Worm (Caenorhabditis elegans): Measurements from ENCODE around the gene trpp-5.

The trpp-5 gene

ce11 chrII:12222524-12222923 is 20.3 kb upstream of the trpp-5 start (continued):
- TF ChIP-seq dox-1 (GFP tag; IDR thresholded peaks at IDR 0.05) (peak; percentile 75), egrh-3 (GFP tag; IDR thresholded peaks at IDR 0.05) (peak; percentile 73), cebp-1 (GFP tag; IDR thresholded peaks at IDR 0.05) (no peak), cebp-1 (tag; optimal IDR thresholded peaks at IDR 0.05) (peak; percentile 76), nfya-2 (GFP tag; IDR thresholded peaks at IDR 0.05) (no peak), madf-8 (GFP tag; conservative IDR thresholded peaks at IDR 0.05) (no peak), snpc-1.3 (tag; optimal IDR thresholded peaks at IDR 0.05; ENCODE audit: insufficient read depth) (no peak), Y53G8AR.9 (GFP tag; conservative IDR thresholded peaks at IDR 0.05) (0 out of 2 replicates have a peak, but pooled peaks have one; percentile 14), ekl-4 (GFP tag; IDR thresholded peaks at IDR 0.05) (peak; percentile 79), K11D2.4 (GFP tag; IDR thresholded peaks at IDR 0.05) (peak; percentile 67; the same call in 1 of the 2 replicates), ztf-28 (GFP tag; IDR thresholded peaks at IDR 0.05) (no peak), snpc-3.4 (tag; optimal IDR thresholded peaks at IDR 0.05) (no peak), zfh-2 (GFP tag; conservative IDR thresholded peaks at IDR 0.05) (peak; percentile 98), F55B11.4 (tag; optimal IDR thresholded peaks at IDR 0.05; ENCODE audit: borderline replicate concordance, insufficient read depth) (no peak), lsy-27 (tag; optimal IDR thresholded peaks at IDR 0.05; ENCODE audit: borderline replicate concordance, insufficient read depth) (no peak), die-1 (tag; optimal IDR thresholded peaks at IDR 0.05) (peak; percentile 36), let-607 (tag; optimal IDR thresholded peaks at IDR 0.05) (no peak), hlh-26 (GFP tag; conservative IDR thresholded peaks at IDR 0.05) (no peak), madf-3 (GFP tag; IDR thresholded peaks at IDR 0.05) (no peak), ccch-3 (GFP tag; optimal IDR thresholded peaks at IDR 0.05) (no peak), ceh-91 (GFP tag; IDR thresholded peaks at IDR 0.05) (no peak), unc-62 (GFP tag; optimal IDR thresholded peaks at IDR 0.05) (no peak), unc-130 (GFP tag; optimal IDR thresholded peaks at IDR 0.05) (no peak), Y67H2A.10 (GFP tag; conservative IDR thresholded peaks at IDR 0.05) (no peak), nhr-120 (GFP tag; IDR thresholded peaks at IDR 0.05) (no peak), nfya-1 (tag; optimal IDR thresholded peaks at IDR 0.05; ENCODE audit: borderline replicate concordance, insufficient read depth) (no peak), fkh-3 (tag; optimal IDR thresholded peaks at IDR 0.05) (no peak), athp-1 (tag; optimal IDR thresholded peaks at IDR 0.05) (no peak), hsf-1 (GFP tag; IDR thresholded peaks at IDR 0.05) (no peak), lin-40 (tag; optimal IDR thresholded peaks at IDR 0.05) (peak; percentile 73)

DNA sequence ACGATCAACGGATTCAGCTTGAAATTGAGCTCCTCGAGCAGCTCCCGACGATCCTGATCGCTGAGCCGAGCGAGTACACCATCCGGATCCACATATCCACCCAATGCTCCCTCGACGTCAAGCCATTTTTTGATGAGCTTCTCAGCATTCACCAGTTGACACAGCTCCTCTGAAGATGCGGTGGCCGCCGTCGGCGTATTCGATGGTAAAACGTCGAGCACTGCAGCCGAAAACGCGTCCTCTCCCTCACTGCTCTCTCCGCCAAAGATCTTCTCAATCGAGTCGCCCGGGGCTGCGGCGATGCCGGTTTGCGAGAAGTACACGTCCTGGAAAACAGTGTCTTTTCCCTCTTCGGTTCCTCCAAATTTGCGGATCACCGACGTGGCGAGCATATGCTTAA is 12.4 kb upstream of the trpp-5 start:
- TF ChIP-seq ama-1 (optimal IDR thresholded peaks at IDR 0.05) (no peak), ama-1 (GFP tag; optimal IDR thresholded peaks at IDR 0.05) (no peak), egl-44 (GFP tag; IDR thresholded peaks at IDR 0.05) (0 out of 2 replicates have a peak, but pooled peaks have one; percentile 18), C06A6.2 (GFP tag; conservative IDR thresholded peaks at IDR 0.05) (no peak), zfh-2 (GFP tag; conservative IDR thresholded peaks at IDR 0.05) (peak; percentile 83), egrh-3 (GFP tag; IDR thresholded peaks at IDR 0.05) (peak; percentile 40; the same call in 1 of the 2 replicates)

DNA sequence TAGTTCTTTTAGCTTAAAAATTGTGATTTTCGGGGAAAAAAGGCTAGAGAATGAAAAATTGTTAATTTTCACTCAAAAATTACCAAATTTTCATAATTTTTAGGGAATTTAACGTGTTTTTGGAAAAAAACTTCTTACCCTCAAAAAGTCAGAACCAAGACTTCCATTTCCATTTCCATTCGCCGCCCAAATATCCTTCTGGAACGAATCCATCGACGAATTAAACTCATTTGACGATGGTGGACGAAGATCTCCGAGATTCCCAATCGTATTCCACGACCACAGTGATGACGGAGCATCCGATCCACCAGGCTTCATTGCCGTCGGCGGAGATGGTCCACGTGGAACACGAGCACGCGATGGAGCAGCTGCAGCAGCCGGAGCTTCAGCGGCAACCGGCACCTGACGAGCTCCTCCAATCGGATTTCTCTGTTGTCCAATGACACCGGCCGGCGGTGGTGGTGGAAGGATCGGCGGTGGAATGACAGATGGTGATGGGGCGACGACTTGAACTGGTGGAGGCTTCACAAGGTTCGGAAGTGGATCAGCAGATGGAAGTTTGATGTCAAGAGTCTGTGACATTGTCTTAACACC is 9.6 kb upstream of the trpp-5 start:
- TF ChIP-seq B0336.3 (GFP tag; IDR thresholded peaks at IDR 0.05) (0 out of 2 replicates have a peak, but pooled peaks have one; percentile 35), madf-8 (GFP tag; conservative IDR thresholded peaks at IDR 0.05) (no peak), nhr-90 (tag; optimal IDR thresholded peaks at IDR 0.05) (no peak), zfh-2 (GFP tag; conservative IDR thresholded peaks at IDR 0.05) (peak; percentile 92), F57A8.1 (GFP tag; optimal IDR thresholded peaks at IDR 0.05) (no peak), chd-7 (tag; optimal IDR thresholded peaks at IDR 0.05) (peak; percentile 32), Y53F4B.3 (GFP tag; IDR thresholded peaks at IDR 0.05) (no peak), B0035.1 (tag; optimal IDR thresholded peaks at IDR 0.05) (no peak), madf-6 (GFP tag; IDR thresholded peaks at IDR 0.05) (no peak), nhr-179 (tag; optimal IDR thresholded peaks at IDR 0.05) (no peak), lag-1 (GFP tag; IDR thresholded peaks at IDR 0.05) (no peak), lsl-1 (GFP tag; optimal IDR thresholded peaks at IDR 0.05) (no peak), rec-8 (tag; optimal IDR thresholded peaks at IDR 0.05) (no peak), dox-1 (GFP tag; IDR thresholded peaks at IDR 0.05) (peak; percentile 37; the same call in 1 of the 2 replicates), ceh-27 (GFP tag; optimal IDR thresholded peaks at IDR 0.05) (no peak)
